Fruit fly (Drosophila melanogaster) whole organism, adult: ENCODE data around the gene moi.

ENCODE experiments used
- CG11617 ChIP-seq: fragments of 200-800 bp; sonication (Bioruptor generic); optimal IDR thresholded peaks from 2 replicates; lab custom pipeline; 2017; ENCODE audit warnings: mild to moderate bottlenecking, missing biosample characterization, missing genetic modification reagents, missing genetic modification characterization
- CG12768 ChIP-seq: fragments of 200-800 bp; sonication (Bioruptor generic); optimal IDR thresholded peaks from 2 replicates; lab custom pipeline; 2017; ENCODE audit warnings: missing biosample characterization, missing genetic modification characterization, mild to moderate bottlenecking, moderate library complexity, missing genetic modification reagents
- CG14711 ChIP-seq: fragments of 200-800 bp; sonication (Bioruptor generic); optimal IDR thresholded peaks from 2 replicates; lab custom pipeline; 2018; ENCODE audit warnings: missing biosample characterization, mild to moderate bottlenecking, missing genetic modification characterization, moderate library complexity
- CG1620 ChIP-seq: fragments of 200-800 bp; sonication (Bioruptor generic); optimal IDR thresholded peaks from 2 replicates; lab custom pipeline; 2016; ENCODE audit warnings: missing biosample characterization, missing genetic modification characterization
- CG33017 ChIP-seq: fragments of 200-800 bp; sonication (Bioruptor generic); optimal IDR thresholded peaks from 2 replicates; lab custom pipeline; 2018; ENCODE audit warnings: missing biosample characterization, mild to moderate bottlenecking, missing genetic modification characterization, moderate library complexity
- CG5204 ChIP-seq: fragments of 200-800 bp; sonication (Bioruptor generic); optimal IDR thresholded peaks from 2 replicates; lab custom pipeline; 2016; ENCODE audit warnings: missing biosample characterization, missing genetic modification characterization
- CG7045 ChIP-seq: fragments of 200-800 bp; sonication (Bioruptor generic); optimal IDR thresholded peaks from 2 replicates; lab custom pipeline; 2017; ENCODE audit warnings: missing biosample characterization, mild to moderate bottlenecking, missing genetic modification characterization
- CG7101 ChIP-seq: fragments of 200-800 bp; sonication (Bioruptor generic); optimal IDR thresholded peaks from 2 replicates; lab custom pipeline; 2018; ENCODE audit warnings: missing biosample characterization, mild to moderate bottlenecking, missing genetic modification characterization, moderate library complexity
- Clk ChIP-seq: fragments of 200-800 bp; sonication (Bioruptor generic); optimal IDR thresholded peaks from 2 replicates; lab custom pipeline; 2017; ENCODE audit warnings: missing biosample characterization, missing genetic modification characterization
- Crg-1 ChIP-seq: fragments of 200-800 bp; sonication (Bioruptor generic); optimal IDR thresholded peaks from 2 replicates; lab custom pipeline; 2016; ENCODE audit warnings: missing biosample characterization, missing genetic modification characterization
- Hr96 ChIP-seq: fragments of 200-800 bp; sonication (Bioruptor generic); optimal IDR thresholded peaks from 2 replicates; lab custom pipeline; 2016; ENCODE audit warnings: missing biosample characterization, missing genetic modification characterization
- Mnt ChIP-seq: fragments of 200-800 bp; sonication (Bioruptor generic); optimal IDR thresholded peaks from 2 replicates; lab custom pipeline; 2016; ENCODE audit warnings: missing biosample characterization, mild to moderate bottlenecking, missing genetic modification characterization
- bab1 ChIP-seq: fragments of 200-800 bp; sonication (Bioruptor generic); optimal IDR thresholded peaks from 3 replicates; lab custom pipeline; 2019; ENCODE audit warnings: missing biosample characterization, mild to moderate bottlenecking, missing genetic modification characterization, moderate library complexity
- cic ChIP-seq: fragments of 200-800 bp; sonication (Bioruptor generic); optimal IDR thresholded peaks from 2 replicates; lab custom pipeline; 2017; ENCODE audit warnings: missing biosample characterization, mild to moderate bottlenecking, missing genetic modification characterization, moderate library complexity
- cnc ChIP-seq, 2 experiments: fragments of >200 bp; optimal IDR thresholded peaks; 2 replicates each; lab custom pipeline; 2017
- kay ChIP-seq: fragments of 200-800 bp; sonication (Bioruptor generic); peaks from one replicate; lab custom pipeline; 2016; ENCODE audit warnings: missing biosample characterization, missing genetic modification characterization, borderline replicate concordance
- ovo ChIP-seq: fragments of 200-800 bp; sonication (Bioruptor generic); optimal IDR thresholded peaks from 2 replicates; lab custom pipeline; 2016; ENCODE audit warnings: missing biosample characterization, missing genetic modification characterization
- pad ChIP-seq: fragments of 200-800 bp; sonication (Bioruptor generic); optimal IDR thresholded peaks from 3 replicates; lab custom pipeline; 2017; ENCODE audit warnings: missing biosample characterization, missing genetic modification characterization, mild to moderate bottlenecking, moderate library complexity, missing genetic modification reagents
- tj ChIP-seq: fragments of 200-800 bp; sonication (Bioruptor generic); optimal IDR thresholded peaks from 3 replicates; lab custom pipeline; 2017; ENCODE audit warnings: missing biosample characterization, mild to moderate bottlenecking, missing genetic modification characterization, moderate library complexity
- toe ChIP-seq: fragments of 200-800 bp; sonication (Bioruptor generic); optimal IDR thresholded peaks from 2 replicates; lab custom pipeline; 2016; ENCODE audit warnings: missing biosample characterization, missing genetic modification characterization

The moi gene

dm6 chr3R:18261602-18262001, 6.3 kb downstream of the moi start:
- no peak for TF ChIP-seq Mnt (GFP tag; lab: Kevin White, UChicago)
- no peak for TF ChIP-seq bab1 (GFP tag; lab: Kevin White, UChicago)
- no peak for TF ChIP-seq ovo
- no peak for TF ChIP-seq kay (GFP tag; lab: Kevin White, UChicago)
- no peak for TF ChIP-seq Crg-1 (GFP tag; lab: Kevin White, UChicago)
- TF ChIP-seq toe (GFP tag; lab: Kevin White, UChicago) = no peak
- TF ChIP-seq CG5204 (GFP tag; lab: Kevin White, UChicago) = no peak
- no peak for TF ChIP-seq CG1620 (GFP tag; lab: Kevin White, UChicago)
- no peak for TF ChIP-seq CG12768 (GFP tag; lab: Kevin White, UChicago)
- no peak for TF ChIP-seq CG7101 (tag; lab: Kevin White, UChicago)
- no peak for TF ChIP-seq tj (GFP tag; lab: Kevin White, UChicago)
- no peak for TF ChIP-seq CG14711 (tag; lab: Kevin White, UChicago)
- no peak for TF ChIP-seq Hr96 (GFP tag; lab: Kevin White, UChicago)
- no peak for TF ChIP-seq Clk (GFP tag; lab: Kevin White, UChicago)
- no peak for TF ChIP-seq CG33017
- TF ChIP-seq cnc (optimal IDR thresholded peaks at IDR 0.05; lab: Kevin White, UChicago) = no peak
- no peak for TF ChIP-seq CG7045 (GFP tag; lab: Kevin White, UChicago)
- TF ChIP-seq CG11617 = no peak
- TF ChIP-seq cic (GFP tag; lab: Kevin White, UChicago) = no peak
- TF ChIP-seq pad (GFP tag; lab: Kevin White, UChicago) = no peak

dm6 chr3R:18265275-18265674, 9.9 kb downstream of the moi start:
- no peak for TF ChIP-seq bab1 (GFP tag; lab: Kevin White, UChicago)
- TF ChIP-seq kay (GFP tag; lab: Kevin White, UChicago) = no peak
- TF ChIP-seq CG33017 = no peak
- TF ChIP-seq cnc (optimal IDR thresholded peaks at IDR 0.05; lab: Kevin White, UChicago) = no peak
- no peak for TF ChIP-seq Clk (GFP tag; lab: Kevin White, UChicago)
- TF ChIP-seq toe (GFP tag; lab: Kevin White, UChicago) = no peak
- no peak for TF ChIP-seq Mnt (GFP tag; lab: Kevin White, UChicago)
- no peak for TF ChIP-seq cic (GFP tag; lab: Kevin White, UChicago)
- no peak for TF ChIP-seq pad (GFP tag; lab: Kevin White, UChicago)
- TF ChIP-seq CG7101 (tag; lab: Kevin White, UChicago) = no peak
- TF ChIP-seq Hr96 (GFP tag; lab: Kevin White, UChicago) = no peak
- TF ChIP-seq CG12768 (GFP tag; lab: Kevin White, UChicago) = no peak
- no peak for TF ChIP-seq ovo
- TF ChIP-seq Crg-1 (GFP tag; lab: Kevin White, UChicago) = no peak
- TF ChIP-seq tj (GFP tag; lab: Kevin White, UChicago) = no peak

dm6 chr3R:18266665-18267064, 11.3 kb downstream of the moi start:
- TF ChIP-seq toe (GFP tag; lab: Kevin White, UChicago) = no peak
- TF ChIP-seq CG14711 (tag; lab: Kevin White, UChicago) = no peak
- TF ChIP-seq tj (GFP tag; lab: Kevin White, UChicago) = no peak
- no peak for TF ChIP-seq ovo
- TF ChIP-seq CG1620 (GFP tag; lab: Kevin White, UChicago) = no peak
- no peak for TF ChIP-seq cnc (optimal IDR thresholded peaks at IDR 0.05; lab: Kevin White, UChicago)
- TF ChIP-seq kay (GFP tag; lab: Kevin White, UChicago) = no peak
- TF ChIP-seq CG12768 (GFP tag; lab: Kevin White, UChicago) = no peak

dm6 chr3R:18267489-18267888, 12.2 kb downstream of the moi start, which contains the start of gene CG18599:
TSS of gene CG18599 (plus strand) at chr3R:18267789.
- TF ChIP-seq CG11617 (no peak), CG12768 (GFP tag; lab: Kevin White, UChicago) (no peak), cnc (optimal IDR thresholded peaks at IDR 0.05; lab: Kevin White, UChicago) (no peak), bab1 (GFP tag; lab: Kevin White, UChicago) (no peak), cic (GFP tag; lab: Kevin White, UChicago) (no peak), CG33017 (no peak), CG1620 (GFP tag; lab: Kevin White, UChicago) (no peak), CG14711 (tag; lab: Kevin White, UChicago) (no peak), CG5204 (GFP tag; lab: Kevin White, UChicago) (no peak), pad (GFP tag; lab: Kevin White, UChicago) (no peak), kay (GFP tag; lab: Kevin White, UChicago) (no peak), tj (GFP tag; lab: Kevin White, UChicago) (no peak), Crg-1 (GFP tag; lab: Kevin White, UChicago) (no peak), Clk (GFP tag; lab: Kevin White, UChicago) (no peak)

DNA sequence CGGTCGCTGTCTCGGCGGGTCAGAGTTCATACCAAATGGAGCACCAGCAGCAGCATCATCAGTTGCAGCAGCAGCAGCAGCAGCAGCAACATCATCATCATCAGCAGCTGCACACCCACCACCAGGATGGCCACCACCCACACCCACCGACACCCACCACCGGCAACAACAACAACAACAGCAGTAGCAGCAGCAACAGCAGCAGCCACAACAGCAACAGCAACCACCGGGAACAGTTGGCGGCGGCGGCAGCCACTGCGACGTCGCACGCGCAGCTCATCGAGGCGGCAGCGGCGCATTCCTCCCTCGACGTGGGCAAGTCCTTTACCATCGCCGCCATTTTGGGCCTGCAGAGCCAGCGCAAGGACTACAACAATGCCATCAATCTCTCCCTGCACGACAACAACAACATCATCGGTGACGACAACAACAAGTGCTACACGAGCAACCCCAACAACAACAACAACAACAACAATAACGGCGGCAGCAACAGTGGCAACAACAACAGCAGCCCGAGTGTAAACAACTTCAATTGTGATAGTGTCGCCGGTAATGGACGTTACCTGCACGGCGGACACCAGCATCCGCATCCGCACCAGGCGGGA, 14.5 kb downstream of the moi start:
- TF ChIP-seq tj (GFP tag; lab: Kevin White, UChicago) = no peak
- no peak for TF ChIP-seq pad (GFP tag; lab: Kevin White, UChicago)
- TF ChIP-seq bab1 (GFP tag; lab: Kevin White, UChicago) = no peak
- no peak for TF ChIP-seq Mnt (GFP tag; lab: Kevin White, UChicago)
- TF ChIP-seq Hr96 (GFP tag; lab: Kevin White, UChicago) = no peak
- TF ChIP-seq cnc (optimal IDR thresholded peaks at IDR 0.05; lab: Kevin White, UChicago) = no peak
- no peak for TF ChIP-seq CG1620 (GFP tag; lab: Kevin White, UChicago)
- no peak for TF ChIP-seq CG7045 (GFP tag; lab: Kevin White, UChicago)
- no peak for TF ChIP-seq kay (GFP tag; lab: Kevin White, UChicago)
- no peak for TF ChIP-seq CG12768 (GFP tag; lab: Kevin White, UChicago)
- no peak for TF ChIP-seq CG14711 (tag; lab: Kevin White, UChicago)
- TF ChIP-seq CG33017 = no peak
- TF ChIP-seq ovo = no peak
- TF ChIP-seq cic (GFP tag; lab: Kevin White, UChicago) = no peak
